Worm (Caenorhabditis elegans) whole organism, L4/young adult: ENCODE data around the gene F59A6.2.
A peak's percentile ranks its signal among the peaks of the same experiment; 100 is the strongest.

Experiments
- W03F9.2 ChIP-seq: fragments of 150-350 bp; optimal IDR thresholded peaks from 2 replicates; lab custom pipeline; 2014; ENCODE audit warnings: missing biosample characterization, missing genetic modification characterization
- dao-5 ChIP-seq: sonication (generic microtip); optimal IDR thresholded peaks from 2 replicates; lab custom pipeline; 2016; ENCODE audit warnings: missing genotype, missing genetic modification characterization, moderate library complexity, missing compliant biosample characterization
- him-1 ChIP-seq: sonication (generic microtip); optimal IDR thresholded peaks from 2 replicates; lab custom pipeline; 2016; ENCODE audit warnings: missing genotype, missing genetic modification reagents, missing genetic modification characterization, missing compliant biosample characterization

F59A6.2 gene

ce11 chrII:5022381-5022855, 7.9 kb downstream of the F59A6.2 start, which contains the start of the genes nsy-1 and F59A6.13:
Gene nsy-1 (plus strand): TSS chrII:5022757.
Gene F59A6.13 (plus strand): TSS chrII:5022805.
- no peak for TF ChIP-seq W03F9.2 (tag; lab: Kevin White, UChicago)

ce11 chrII:5027952-5028351, 13.5 kb downstream of the F59A6.2 start:
- TF ChIP-seq him-1 (no peak), dao-5 (tag; lab: Kevin White, UChicago) (no peak), W03F9.2 (tag; lab: Kevin White, UChicago) (no peak)

- TF ChIP-seq him-1 (no peak), W03F9.2 (tag; lab: Kevin White, UChicago) (no peak), dao-5 (tag; lab: Kevin White, UChicago) (no peak)
These were observed 17.1 kb downstream of the F59A6.2 start, which contains the start of gene wdr-83 for ce11 chrII:5031612-5032011. Gene wdr-83 (minus strand): TSS chrII:5031712.

ce11 chrII:5032669-5033068, 18.2 kb downstream of the F59A6.2 start:
- peak; percentile 59 for TF ChIP-seq dao-5 (tag; lab: Kevin White, UChicago)
- no peak for TF ChIP-seq W03F9.2 (tag; lab: Kevin White, UChicago)
- TF ChIP-seq him-1, result peak; percentile 54

ce11 chrII:5033935-5034334, 19.4 kb downstream of the F59A6.2 start, which contains the start of gene F33G12.3:
Gene F33G12.3 (minus strand): TSS chrII:5034035.
- no peak for TF ChIP-seq dao-5 (tag; lab: Kevin White, UChicago)
- no peak for TF ChIP-seq him-1
- TF ChIP-seq W03F9.2 (tag; lab: Kevin White, UChicago), result no peak

- TF ChIP-seq him-1, result no peak
These were observed 21.6 kb downstream of the F59A6.2 start, which contains the start of gene lrr-1 for ce11 chrII:5036128-5036527. Gene lrr-1 (minus strand): TSS chrII:5036439.

ce11 chrII:5039912-5040311, 25.4 kb downstream of the F59A6.2 start, which contains the start of gene golg-2:
Gene golg-2 (minus strand): TSS chrII:5040091.
- TF ChIP-seq dao-5 (tag; lab: Kevin White, UChicago) (no peak), W03F9.2 (tag; lab: Kevin White, UChicago) (no peak), him-1 (no peak)

- no peak for TF ChIP-seq dao-5 (tag; lab: Kevin White, UChicago)
- TF ChIP-seq W03F9.2 (tag; lab: Kevin White, UChicago), result no peak
- no peak for TF ChIP-seq him-1
These were observed 26.2 kb downstream of the F59A6.2 start, which contains the start of gene F33G12.7 for ce11 chrII:5040631-5041156. Gene F33G12.7 (minus strand): TSS chrII:5040681.

- TF ChIP-seq dao-5 (tag; lab: Kevin White, UChicago), result no peak
- no peak for TF ChIP-seq W03F9.2 (tag; lab: Kevin White, UChicago)
- TF ChIP-seq him-1, result no peak
These were observed 28.0 kb downstream of the F59A6.2 start for ce11 chrII:5042381-5042930.

ce11 chrII:5046209-5047200, 32.0 kb downstream of the F59A6.2 start:
- TF ChIP-seq W03F9.2 (tag; lab: Kevin White, UChicago) (no peak), him-1 (no peak), dao-5 (tag; lab: Kevin White, UChicago) (no peak)

ce11 chrII:5047279-5047678, 32.8 kb downstream of the F59A6.2 start:
- TF ChIP-seq dao-5 (tag; lab: Kevin White, UChicago) (no peak), him-1 (no peak), W03F9.2 (tag; lab: Kevin White, UChicago) (no peak)

ce11 chrII:5048185-5048795, 33.8 kb downstream of the F59A6.2 start:
- TF ChIP-seq dao-5 (tag; lab: Kevin White, UChicago) (no peak), W03F9.2 (tag; lab: Kevin White, UChicago) (no peak), him-1 (no peak)

- TF ChIP-seq dao-5 (tag; lab: Kevin White, UChicago) (no peak), W03F9.2 (tag; lab: Kevin White, UChicago) (no peak), him-1 (no peak)
These were observed 34.8 kb downstream of the F59A6.2 start for ce11 chrII:5049249-5049648.
